Fruit fly (Drosophila melanogaster) S2 (cell line): ENCODE data around the gene AsnS.

Experiments used
- CG8478 ChIP-seq: fragments of >200 bp; optimal IDR thresholded peaks from 2 replicates; lab custom pipeline; 2018
- CTCF ChIP-seq, 2 experiments: fragments of >200 bp; optimal IDR thresholded peaks; 2 replicates each; lab custom pipeline; 2018

DNA sequence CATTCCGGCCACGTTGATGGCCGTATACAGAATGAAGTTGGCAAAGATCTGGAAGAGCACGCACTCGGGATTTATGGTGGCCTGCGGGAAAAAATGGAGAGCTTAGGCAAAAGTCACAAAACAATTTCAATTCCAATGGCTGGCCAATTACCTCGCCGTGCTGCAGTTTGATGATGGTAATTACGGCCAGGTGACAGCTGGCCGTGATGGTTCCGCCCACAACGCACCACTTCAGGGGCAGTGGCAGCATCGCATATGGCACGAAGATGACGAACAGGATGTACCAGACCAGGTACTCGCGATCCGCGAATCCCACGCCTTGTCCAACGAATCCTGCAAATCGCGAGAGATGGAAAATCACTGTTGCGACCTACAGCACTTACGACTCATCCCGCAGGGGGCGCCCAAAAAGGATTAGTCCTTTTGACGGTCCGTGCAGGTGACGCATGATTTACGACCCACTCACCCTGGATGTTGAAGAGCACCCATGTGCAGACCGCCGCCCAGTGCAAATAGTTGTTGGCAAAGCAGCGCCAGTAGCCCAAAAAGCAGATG lies 27.0 kb upstream of the AsnS start:
- TF ChIP-seq CTCF (optimal IDR thresholded peaks at IDR 0.05; lab: Kevin White, UChicago) (no peak), CG8478 (lab: Kevin White, UChicago) (no peak)
